Worm (Caenorhabditis elegans): ENCODE results near the gene F55A11.7.

- no peak for TF ChIP-seq pqm-1 (tag; optimal IDR thresholded peaks at IDR 0.05)
- TF ChIP-seq lin-39 (tag; optimal IDR thresholded peaks at IDR 0.05): no peak
- TF ChIP-seq lsy-12 (tag; optimal IDR thresholded peaks at IDR 0.05): no peak
- TF ChIP-seq nhr-76 (tag; optimal IDR thresholded peaks at IDR 0.05): no peak
- TF ChIP-seq nhr-237 (tag; optimal IDR thresholded peaks at IDR 0.05): no peak
- TF ChIP-seq ama-1 (optimal IDR thresholded peaks at IDR 0.05): no peak
- no peak for TF ChIP-seq snpc-4 (tag; optimal IDR thresholded peaks at IDR 0.05)
- no peak for TF ChIP-seq nfya-1 (tag; optimal IDR thresholded peaks at IDR 0.05; ENCODE audit: insufficient read depth)
- TF ChIP-seq pha-4 (tag; optimal IDR thresholded peaks at IDR 0.05): no peak
- no peak for TF ChIP-seq mdl-1 (tag; optimal IDR thresholded peaks at IDR 0.05)
- TF ChIP-seq unc-62 (GFP tag; optimal IDR thresholded peaks at IDR 0.05): no peak
- no peak for TF ChIP-seq R02D3.7 (tag; optimal IDR thresholded peaks at IDR 0.05)
Observed at ce11 chrV:11825662-11826061, 38.4 kb upstream of the F55A11.7 start, which contains the start of gene D2023.4.

Measured in whole organism, L3 larva.